Fruit fly (Drosophila melanogaster) whole organism, wandering third instar larva: ENCODE measurements around the gene CG33721.

Source experiments
- CG32264 ChIP-seq: fragments of 200-800 bp; sonication (Bioruptor generic); optimal IDR thresholded peaks from 2 replicates; lab custom pipeline; 2016; ENCODE audit warnings: missing biosample characterization, missing genetic modification characterization
- Hnf4 ChIP-seq: fragments of 200-800 bp; sonication (Bioruptor generic); optimal IDR thresholded peaks from 2 replicates; lab custom pipeline; 2016; ENCODE audit warnings: missing biosample characterization, mild to moderate bottlenecking, missing genetic modification characterization
- Hr83 ChIP-seq: fragments of 200-300 bp; sonication (Bioruptor generic); optimal IDR thresholded peaks from 2 replicates; lab custom pipeline; 2016; ENCODE audit warnings: missing biosample characterization, mild to moderate bottlenecking, missing genetic modification characterization, moderate library complexity; ENCODE audit not compliant: poor library complexity, severe bottlenecking
- Jra ChIP-seq: sonication (Bioruptor generic); optimal IDR thresholded peaks from 2 replicates; lab custom pipeline; 2016; ENCODE audit warnings: missing biosample characterization, missing genetic modification characterization
- Mio ChIP-seq: sonication (Bioruptor generic); optimal IDR thresholded peaks from 2 replicates; lab custom pipeline; 2016; ENCODE audit warnings: missing biosample characterization, missing genetic modification characterization
- Myc ChIP-seq: fragments of >200 bp; optimal IDR thresholded peaks from 2 replicates; lab custom pipeline; 2017
- OdsH ChIP-seq: fragments of 200-800 bp; sonication (Bioruptor generic); optimal IDR thresholded peaks from 2 replicates; lab custom pipeline; 2016; ENCODE audit warnings: missing biosample characterization, mild to moderate bottlenecking, missing genetic modification characterization
- ey ChIP-seq: fragments of 200-800 bp; sonication (Bioruptor generic); optimal IDR thresholded peaks from 2 replicates; lab custom pipeline; 2016; ENCODE audit warnings: missing biosample characterization, missing genetic modification characterization
- foxo ChIP-seq, 2 experiments: fragments of 200-800 bp; sonication (Bioruptor generic); optimal IDR thresholded peaks; 2 replicates in 1 of 2; 3 replicates in 1 of 2; lab custom pipeline; 2016 to 2017; ENCODE audit warnings: missing biosample characterization in 2 of 2, missing genetic modification characterization in 2 of 2
- jim ChIP-seq: fragments of 175-275, 200-325 bp; sonication (Bioruptor generic); optimal IDR thresholded peaks from 2 replicates; lab custom pipeline; 2016; ENCODE audit warnings: missing biosample characterization, mild to moderate bottlenecking, missing genetic modification characterization
- psq ChIP-seq: fragments of 200-800 bp; sonication (Bioruptor generic); optimal IDR thresholded peaks from 3 replicates; lab custom pipeline; 2017; ENCODE audit warnings: missing biosample characterization, mild to moderate bottlenecking, missing genetic modification characterization, moderate library complexity
- rgr ChIP-seq: fragments of 200-800 bp; sonication (Bioruptor generic); optimal IDR thresholded peaks from 3 replicates; lab custom pipeline; 2016; ENCODE audit warnings: missing biosample characterization, mild to moderate bottlenecking, missing genetic modification characterization
- usp ChIP-seq: fragments of >200 bp; optimal IDR thresholded peaks from 2 replicates; lab custom pipeline; 2017; ENCODE audit warnings: missing biosample characterization, missing genetic modification characterization
- woc ChIP-seq: sonication (Bioruptor generic); optimal IDR thresholded peaks from 2 replicates; lab custom pipeline; 2016; ENCODE audit warnings: missing biosample characterization, mild to moderate bottlenecking, missing genetic modification characterization

dm6 chr3R:22324736-22325135, 6.1 kb upstream of the CG33721 start:
- TF ChIP-seq CG32264 (GFP tag; lab: Kevin White, UChicago) = no peak
- TF ChIP-seq usp (GFP tag; lab: Kevin White, UChicago) = no peak
- no peak for TF ChIP-seq ey
- TF ChIP-seq psq = peak; percentile 42
- no peak for TF ChIP-seq Jra (GFP tag; lab: Kevin White, UChicago)
- TF ChIP-seq Myc = no peak
- peak in 1 of 2 experiments; percentile 35 for TF ChIP-seq foxo (GFP tag; optimal IDR thresholded peaks at IDR 0.05; lab: Kevin White, UChicago)
- TF ChIP-seq woc = no peak
- no peak for TF ChIP-seq Hnf4
- TF ChIP-seq OdsH (GFP tag; lab: Kevin White, UChicago) = no peak
- no peak for TF ChIP-seq Hr83
- no peak for TF ChIP-seq jim
- TF ChIP-seq rgr (GFP tag; lab: Kevin White, UChicago) = peak; percentile 19
- TF ChIP-seq Mio (GFP tag; lab: Kevin White, UChicago) = no peak
